Fruit fly (Drosophila melanogaster): Measurements from ENCODE around the gene AIMP2.

DNA sequence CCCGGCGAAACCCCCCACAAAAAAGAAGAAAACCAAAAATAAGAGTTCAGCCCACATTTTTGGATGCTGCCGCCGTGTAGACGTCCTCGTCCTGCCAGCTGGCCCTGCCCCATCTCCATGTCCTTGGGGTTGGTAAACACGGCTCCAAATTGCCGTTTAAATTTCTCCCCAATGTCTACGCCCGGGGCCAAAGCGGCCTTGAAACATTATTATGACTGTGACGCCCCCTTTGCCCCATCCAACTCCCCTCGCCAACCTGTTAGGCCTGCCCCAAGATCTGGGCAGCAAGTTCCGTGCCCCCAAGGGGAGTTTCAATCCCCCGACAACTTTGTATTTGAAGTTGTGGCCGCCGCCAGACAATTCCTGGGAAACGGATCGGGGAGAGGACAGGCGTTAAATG lies 33.5 kb downstream of the AIMP2 start:
- TF ChIP-seq h (GFP tag; optimal IDR thresholded peaks at IDR 0.05) (no peak), Mio (GFP tag; optimal IDR thresholded peaks at IDR 0.05) (no peak), usp (GFP tag; optimal IDR thresholded peaks at IDR 0.05) (no peak), Hr78 (GFP tag; optimal IDR thresholded peaks at IDR 0.05) (no peak), lola (GFP tag; optimal IDR thresholded peaks at IDR 0.05) (no peak), psq (GFP tag; optimal IDR thresholded peaks at IDR 0.05) (no peak), sv (GFP tag; optimal IDR thresholded peaks at IDR 0.05) (no peak)
